Worm (Caenorhabditis elegans): ENCODE results near the gene C28A5.6.
A peak's percentile ranks its signal among the peaks of the same experiment; 100 is the strongest.

Gene C28A5.6

ce11 chrIII:4428797-4429196 is 505 bp downstream of the C28A5.6 start (continued):
- TF ChIP-seq F22D6.2 (tag; optimal IDR thresholded peaks at IDR 0.05), result no peak
- TF ChIP-seq Y56A3A.18 (GFP tag; IDR thresholded peaks at IDR 0.05), result no peak
- no peak for TF ChIP-seq K11D2.4 (GFP tag; IDR thresholded peaks at IDR 0.05)
- TF ChIP-seq ceh-40 (GFP tag; IDR thresholded peaks at IDR 0.05), result no peak
- peak; percentile 29 for TF ChIP-seq F52B5.7 (tag; optimal IDR thresholded peaks at IDR 0.05)
- TF ChIP-seq hmg-1.2 (GFP tag; IDR thresholded peaks at IDR 0.05), result peak; percentile 54
- TF ChIP-seq dox-1 (GFP tag; IDR thresholded peaks at IDR 0.05), result peak; percentile 77
- TF ChIP-seq F57A8.1 (GFP tag; optimal IDR thresholded peaks at IDR 0.05), result no peak
- no peak for TF ChIP-seq mcd-1 (GFP tag; IDR thresholded peaks at IDR 0.05)
- no peak for TF ChIP-seq ceh-79 (tag; optimal IDR thresholded peaks at IDR 0.05)
- TF ChIP-seq pha-4 (tag; optimal IDR thresholded peaks at IDR 0.05), result no peak
- peak; percentile 88 for TF ChIP-seq tbp1 (GFP tag; optimal IDR thresholded peaks at IDR 0.05)
- TF ChIP-seq madf-10 (tag; optimal IDR thresholded peaks at IDR 0.05), result no peak
- no peak for TF ChIP-seq ZK185.1 (tag; optimal IDR thresholded peaks at IDR 0.05; ENCODE audit: poor library complexity, severe bottlenecking)
- TF ChIP-seq sptf-2 (GFP tag; optimal IDR thresholded peaks at IDR 0.05), result no peak
- TF ChIP-seq mxl-1 (tag; optimal IDR thresholded peaks at IDR 0.05), result no peak
- no peak for TF ChIP-seq F23B12.7 (tag; optimal IDR thresholded peaks at IDR 0.05; ENCODE audit: insufficient read depth)
- TF ChIP-seq aptf-3 (GFP tag; IDR thresholded peaks at IDR 0.05), result no peak
- peak; percentile 47; the same call in 1 of the 2 replicates for TF ChIP-seq ekl-4 (GFP tag; IDR thresholded peaks at IDR 0.05)
- peak; percentile 42 for TF ChIP-seq egrh-3 (GFP tag; IDR thresholded peaks at IDR 0.05)
- TF ChIP-seq madf-3 (GFP tag; IDR thresholded peaks at IDR 0.05), result no peak
- TF ChIP-seq ama-1 (optimal IDR thresholded peaks at IDR 0.05), result no peak
- peak in 1 of 2 experiments; percentile 64 for TF ChIP-seq ama-1 (GFP tag; optimal IDR thresholded peaks at IDR 0.05)
- TF ChIP-seq F39B2.1 (GFP tag; IDR thresholded peaks at IDR 0.05), result no peak
- no peak for TF ChIP-seq ztf-6 (GFP tag; IDR thresholded peaks at IDR 0.05)
- no peak for TF ChIP-seq ccch-3 (GFP tag; optimal IDR thresholded peaks at IDR 0.05)
- peak; percentile 61 for TF ChIP-seq madf-6 (GFP tag; IDR thresholded peaks at IDR 0.05)
- TF ChIP-seq dpff-1 (tag; optimal IDR thresholded peaks at IDR 0.05), result no peak
- TF ChIP-seq attf-6 (GFP tag; IDR thresholded peaks at IDR 0.05), result no peak
- no peak for TF ChIP-seq hmg-20 (GFP tag; IDR thresholded peaks at IDR 0.05)
- TF ChIP-seq aptf-2 (GFP tag; conservative IDR thresholded peaks at IDR 0.05), result no peak
- TF ChIP-seq nfya-1 (tag; optimal IDR thresholded peaks at IDR 0.05; ENCODE audit: borderline replicate concordance, insufficient read depth), result no peak
- peak; percentile 61 for TF ChIP-seq madf-8 (GFP tag; conservative IDR thresholded peaks at IDR 0.05)
- TF ChIP-seq Y67H2A.10 (GFP tag; conservative IDR thresholded peaks at IDR 0.05), result no peak
- TF ChIP-seq bed-2 (GFP tag; IDR thresholded peaks at IDR 0.05), result no peak
- peak; percentile 4 for TF ChIP-seq ceh-27 (GFP tag; optimal IDR thresholded peaks at IDR 0.05)
- no peak for TF ChIP-seq Y79H2A.3 (GFP tag; conservative IDR thresholded peaks at IDR 0.05)
- TF ChIP-seq sdz-38 (tag; optimal IDR thresholded peaks at IDR 0.05), result no peak
- no peak for TF ChIP-seq akir-1 (GFP tag; optimal IDR thresholded peaks at IDR 0.05)
- no peak for TF ChIP-seq lin-40 (tag; optimal IDR thresholded peaks at IDR 0.05)
- TF ChIP-seq Y95B8A.8 (GFP tag; IDR thresholded peaks at IDR 0.05), result no peak
- 0 out of 2 replicates have a peak, but pooled peaks have one; percentile 57 for TF ChIP-seq ceh-58 (GFP tag; IDR thresholded peaks at IDR 0.05)
- TF ChIP-seq pbrm-1 (GFP tag; IDR thresholded peaks at IDR 0.05), result peak; percentile 42; the same call in 1 of the 2 replicates
- TF ChIP-seq ets-4 (GFP tag; optimal IDR thresholded peaks at IDR 0.05), result no peak
- no peak for TF ChIP-seq nhr-120 (GFP tag; IDR thresholded peaks at IDR 0.05)
- no peak for TF ChIP-seq snpc-4 (GFP tag; optimal IDR thresholded peaks at IDR 0.05)
- peak; percentile 7 to 87 (median 58) for TF ChIP-seq snpc-4 (tag; optimal IDR thresholded peaks at IDR 0.05)
- no peak for TF ChIP-seq somi-1 (GFP tag; optimal IDR thresholded peaks at IDR 0.05)
- TF ChIP-seq hlh-12 (tag; optimal IDR thresholded peaks at IDR 0.05), result no peak
- no peak for TF ChIP-seq let-607 (tag; optimal IDR thresholded peaks at IDR 0.05)
